Fruit fly (Drosophila melanogaster): ENCODE results near the gene CG33645.
A peak's percentile ranks its signal among the peaks of the same experiment; 100 is the strongest.

CG33645 gene

dm6 chr2L:13514945-13515687 lies 17.5 kb upstream of the CG33645 start (continued):
- peak; percentile 7 for TF ChIP-seq jing (GFP tag; optimal IDR thresholded peaks at IDR 0.05)
- TF ChIP-seq HmgD (GFP tag; optimal IDR thresholded peaks at IDR 0.05), result no peak
- no peak for TF ChIP-seq CG7745 (tag; optimal IDR thresholded peaks at IDR 0.05)
- peak; percentile 68 for TF ChIP-seq CG12155 (GFP tag; optimal IDR thresholded peaks at IDR 0.05)
- TF ChIP-seq abd-A (tag; optimal IDR thresholded peaks at IDR 0.05), result no peak
- TF ChIP-seq Hr39 (optimal IDR thresholded peaks at IDR 0.05), result no peak
- TF ChIP-seq CG7987 (GFP tag; optimal IDR thresholded peaks at IDR 0.05), result peak; percentile 69
- TF ChIP-seq vnd (GFP tag; IDR thresholded peaks at IDR 0.05; ENCODE audit: partially characterized antibody), result no peak
- TF ChIP-seq Lim3 (GFP tag; IDR thresholded peaks at IDR 0.05), result no peak
- peak; percentile 73 for TF ChIP-seq Side (GFP tag; optimal IDR thresholded peaks at IDR 0.05)
- no peak for TF ChIP-seq Scr (GFP tag; IDR thresholded peaks at IDR 0.05; ENCODE audit: partially characterized antibody)
- no peak for TF ChIP-seq prd (optimal IDR thresholded peaks at IDR 0.05)
- TF ChIP-seq prd (GFP tag; IDR thresholded peaks at IDR 0.05), result peak; percentile 87
- peak; percentile 46 for TF ChIP-seq Spps (tag; optimal IDR thresholded peaks at IDR 0.05)
- TF ChIP-seq CG12236 (GFP tag; optimal IDR thresholded peaks at IDR 0.05), result peak; percentile 28
- no peak for TF ChIP-seq lov (optimal IDR thresholded peaks at IDR 0.05)
- peak; percentile 38; the same call in 1 of the 3 replicates for TF ChIP-seq lov (GFP tag; IDR thresholded peaks at IDR 0.05)
- peak; percentile 59 for TF ChIP-seq CG11085 (GFP tag; IDR thresholded peaks at IDR 0.05)
- peak; percentile 33 for TF ChIP-seq CG12942 (GFP tag; optimal IDR thresholded peaks at IDR 0.05)
- TF ChIP-seq onecut (GFP tag; IDR thresholded peaks at IDR 0.05), result peak; percentile 50
- TF ChIP-seq CrebB (tag; optimal IDR thresholded peaks at IDR 0.05), result no peak
- TF ChIP-seq maf-S (GFP tag; optimal IDR thresholded peaks at IDR 0.05), result peak; percentile 75
- peak; percentile 9 for TF ChIP-seq tio (GFP tag; optimal IDR thresholded peaks at IDR 0.05)
- peak; percentile 69 for TF ChIP-seq CG10267 (tag; optimal IDR thresholded peaks at IDR 0.05)
- TF ChIP-seq bsh (GFP tag; optimal IDR thresholded peaks at IDR 0.05), result peak in 1 of 2 experiments; percentile 79
- TF ChIP-seq Awh (GFP tag; IDR thresholded peaks at IDR 0.05), result peak; percentile 85
- peak; percentile 76 for TF ChIP-seq CG18476 (GFP tag; optimal IDR thresholded peaks at IDR 0.05)
- TF ChIP-seq tup (GFP tag; optimal IDR thresholded peaks at IDR 0.05), result no peak
- TF ChIP-seq NfI (GFP tag; optimal IDR thresholded peaks at IDR 0.05), result peak; percentile 35
- peak; percentile 80 for TF ChIP-seq CG4854 (GFP tag; optimal IDR thresholded peaks at IDR 0.05)
- TF ChIP-seq CG15514 (GFP tag; optimal IDR thresholded peaks at IDR 0.05), result peak; percentile 68
- peak; percentile 65 for TF ChIP-seq CG17568 (GFP tag; optimal IDR thresholded peaks at IDR 0.05)
- TF ChIP-seq Sox102F (GFP tag; optimal IDR thresholded peaks at IDR 0.05), result peak; percentile 73
- TF ChIP-seq knrl (GFP tag; IDR thresholded peaks at IDR 0.05; ENCODE audit: partially characterized antibody), result no peak
- TF ChIP-seq CG3847 (GFP tag; IDR thresholded peaks at IDR 0.05), result peak; percentile 40
- TF ChIP-seq CG9817 (tag; optimal IDR thresholded peaks at IDR 0.05), result peak; percentile 25
- peak; percentile 84 for TF ChIP-seq ERR (GFP tag; optimal IDR thresholded peaks at IDR 0.05)
- peak; percentile 76 for TF ChIP-seq gce (GFP tag; IDR thresholded peaks at IDR 0.05)
- TF ChIP-seq gsb-n (tag; optimal IDR thresholded peaks at IDR 0.05), result peak; percentile 28
- no peak for TF ChIP-seq ab (GFP tag; optimal IDR thresholded peaks at IDR 0.05)
- no peak for TF ChIP-seq CG12299 (tag; optimal IDR thresholded peaks at IDR 0.05)
- peak; percentile 60 for TF ChIP-seq Max (GFP tag; optimal IDR thresholded peaks at IDR 0.05)
- peak; percentile 78 for TF ChIP-seq CG14667 (GFP tag; IDR thresholded peaks at IDR 0.05)
- TF ChIP-seq gfzf (GFP tag; optimal IDR thresholded peaks at IDR 0.05), result no peak
- no peak for TF ChIP-seq Trl (optimal IDR thresholded peaks at IDR 0.05)
- peak; percentile 63 for TF ChIP-seq Trl (GFP tag; optimal IDR thresholded peaks at IDR 0.05)
- TF ChIP-seq caup (GFP tag; optimal IDR thresholded peaks at IDR 0.05; ENCODE audit: severe bottlenecking), result peak; percentile 50
- peak; percentile 17; the same call in 1 of the 2 replicates for TF ChIP-seq GATAe (GFP tag; conservative IDR thresholded peaks at IDR 0.05)
- TF ChIP-seq unpg (GFP tag; optimal IDR thresholded peaks at IDR 0.05), result peak; percentile 87
- TF ChIP-seq CG11093 (GFP tag; IDR thresholded peaks at IDR 0.05), result peak; percentile 72
